Fruit fly (Drosophila melanogaster): ENCODE measurements around the gene eas.

The eas gene

dm6 chrX:16288999-16289398, 10.9 kb downstream of the eas start:
- TF ChIP-seq CG6276 (GFP tag; optimal IDR thresholded peaks at IDR 0.05) (no peak), CG16779 (tag; optimal IDR thresholded peaks at IDR 0.05) (no peak), Lpt (GFP tag; optimal IDR thresholded peaks at IDR 0.05) (no peak), fd85E (GFP tag; optimal IDR thresholded peaks at IDR 0.05) (no peak), acj6 (GFP tag; optimal IDR thresholded peaks at IDR 0.05) (no peak), Ets96B (tag; optimal IDR thresholded peaks at IDR 0.05) (no peak)

- TF ChIP-seq svp (GFP tag) (no peak), eg (GFP tag; IDR thresholded peaks at IDR 0.05) (no peak), topi (GFP tag; optimal IDR thresholded peaks at IDR 0.05) (no peak), dsx (GFP tag; optimal IDR thresholded peaks at IDR 0.05; ENCODE audit: poor library complexity, severe bottlenecking) (no peak), CG8632 (GFP tag; optimal IDR thresholded peaks at IDR 0.05) (no peak), CG8119 (GFP tag; IDR thresholded peaks at IDR 0.05) (no peak), esn (GFP tag; optimal IDR thresholded peaks at IDR 0.05) (no peak), Met (GFP tag; optimal IDR thresholded peaks at IDR 0.05) (no peak), Sox102F (GFP tag; optimal IDR thresholded peaks at IDR 0.05) (no peak), Ets21C (GFP tag; optimal IDR thresholded peaks at IDR 0.05) (no peak), salr (GFP tag; optimal IDR thresholded peaks at IDR 0.05) (no peak), CG34406 (GFP tag; optimal IDR thresholded peaks at IDR 0.05) (no peak)
Measured at dm6 chrX:16292646-16293045, 14.5 kb downstream of the eas start.

dm6 chrX:16296423-16297292, 18.5 kb downstream of the eas start, which contains the start of gene CG3632:
TSS of gene CG3632 (plus strand) at chrX:16296671.
- TF ChIP-seq Sox102F (GFP tag; optimal IDR thresholded peaks at IDR 0.05), result no peak
- peak; percentile 41 for TF ChIP-seq fkh (GFP tag; optimal IDR thresholded peaks at IDR 0.05)
- peak; percentile 62 for TF ChIP-seq esn (GFP tag; optimal IDR thresholded peaks at IDR 0.05)
- TF ChIP-seq CG6276 (GFP tag; optimal IDR thresholded peaks at IDR 0.05), result no peak
- no peak for TF ChIP-seq CG16779 (tag; optimal IDR thresholded peaks at IDR 0.05)
- TF ChIP-seq vri (GFP tag; optimal IDR thresholded peaks at IDR 0.05), result peak; percentile 6
- peak; percentile 36 for TF ChIP-seq Blimp-1 (GFP tag; optimal IDR thresholded peaks at IDR 0.05)
- peak; percentile 37 for TF ChIP-seq Eip78C (GFP tag)
- TF ChIP-seq Lpt (GFP tag; optimal IDR thresholded peaks at IDR 0.05), result no peak
- TF ChIP-seq acj6 (GFP tag; optimal IDR thresholded peaks at IDR 0.05), result no peak
- peak; percentile 36 for TF ChIP-seq lz (GFP tag; optimal IDR thresholded peaks at IDR 0.05)
- TF ChIP-seq CG10631 (GFP tag; optimal IDR thresholded peaks at IDR 0.05), result no peak
- TF ChIP-seq topi (GFP tag; optimal IDR thresholded peaks at IDR 0.05), result peak; percentile 51
- TF ChIP-seq dsx (GFP tag; optimal IDR thresholded peaks at IDR 0.05; ENCODE audit: poor library complexity, severe bottlenecking), result no peak
- TF ChIP-seq Sox14 (GFP tag; optimal IDR thresholded peaks at IDR 0.05), result peak; percentile 57
- TF ChIP-seq cyc (GFP tag; optimal IDR thresholded peaks at IDR 0.05), result peak; percentile 30
- TF ChIP-seq CG31627 (GFP tag; optimal IDR thresholded peaks at IDR 0.05), result peak; percentile 40
- peak; percentile 11 for TF ChIP-seq CG3032 (tag; optimal IDR thresholded peaks at IDR 0.05)

dm6 chrX:16297618-16298017, 19.5 kb downstream of the eas start, which contains the start of gene ERp44:
TSS of gene ERp44 (minus strand) at chrX:16297718.
- TF ChIP-seq Sox15 (GFP tag; optimal IDR thresholded peaks at IDR 0.05), result no peak
- no peak for TF ChIP-seq achi (GFP tag; optimal IDR thresholded peaks at IDR 0.05)
- TF ChIP-seq OdsH (GFP tag; optimal IDR thresholded peaks at IDR 0.05), result no peak
- no peak for TF ChIP-seq Eip78C (GFP tag)
- no peak for TF ChIP-seq CG16779 (tag; optimal IDR thresholded peaks at IDR 0.05)
- TF ChIP-seq CG10669 (GFP tag; optimal IDR thresholded peaks at IDR 0.05), result no peak
- no peak for TF ChIP-seq fkh (GFP tag; optimal IDR thresholded peaks at IDR 0.05)
- no peak for TF ChIP-seq CG11294 (GFP tag; IDR thresholded peaks at IDR 0.05)
- no peak for TF ChIP-seq eg (GFP tag; IDR thresholded peaks at IDR 0.05)
- no peak for TF ChIP-seq Lpt (GFP tag; optimal IDR thresholded peaks at IDR 0.05)
